Fruit fly (Drosophila melanogaster) whole organism, wandering third instar larva: ENCODE results near the gene CG43137.

Source experiments
- CrebA ChIP-seq: fragments of 200-800 bp; sonication (Bioruptor generic); optimal IDR thresholded peaks from 2 replicates; lab custom pipeline; 2016; ENCODE audit warnings: missing biosample characterization, mild to moderate bottlenecking, missing genetic modification characterization, borderline replicate concordance
- Hr78 ChIP-seq: fragments of >200 bp; optimal IDR thresholded peaks from 2 replicates; lab custom pipeline; 2017; ENCODE audit warnings: missing biosample characterization, missing genetic modification characterization
- Hr83 ChIP-seq: fragments of 200-300 bp; sonication (Bioruptor generic); optimal IDR thresholded peaks from 2 replicates; lab custom pipeline; 2016; ENCODE audit warnings: missing biosample characterization, mild to moderate bottlenecking, missing genetic modification characterization, moderate library complexity; ENCODE audit not compliant: poor library complexity, severe bottlenecking
- Myc ChIP-seq: fragments of >200 bp; optimal IDR thresholded peaks from 2 replicates; lab custom pipeline; 2017
- OdsH ChIP-seq: fragments of 200-800 bp; sonication (Bioruptor generic); optimal IDR thresholded peaks from 2 replicates; lab custom pipeline; 2016; ENCODE audit warnings: missing biosample characterization, mild to moderate bottlenecking, missing genetic modification characterization
- Sp1 ChIP-seq: fragments of 200-800 bp; sonication (Bioruptor generic); optimal IDR thresholded peaks from 3 replicates; lab custom pipeline; 2019; ENCODE audit warnings: missing biosample characterization, mild to moderate bottlenecking, missing genetic modification characterization, moderate library complexity
- h ChIP-seq: fragments of 200-800 bp; sonication (Bioruptor generic); optimal IDR thresholded peaks from 3 replicates; lab custom pipeline; 2016; ENCODE audit warnings: missing biosample characterization, mild to moderate bottlenecking, missing genetic modification characterization
- usp ChIP-seq: fragments of >200 bp; optimal IDR thresholded peaks from 2 replicates; lab custom pipeline; 2017; ENCODE audit warnings: missing biosample characterization, missing genetic modification characterization

DNA sequence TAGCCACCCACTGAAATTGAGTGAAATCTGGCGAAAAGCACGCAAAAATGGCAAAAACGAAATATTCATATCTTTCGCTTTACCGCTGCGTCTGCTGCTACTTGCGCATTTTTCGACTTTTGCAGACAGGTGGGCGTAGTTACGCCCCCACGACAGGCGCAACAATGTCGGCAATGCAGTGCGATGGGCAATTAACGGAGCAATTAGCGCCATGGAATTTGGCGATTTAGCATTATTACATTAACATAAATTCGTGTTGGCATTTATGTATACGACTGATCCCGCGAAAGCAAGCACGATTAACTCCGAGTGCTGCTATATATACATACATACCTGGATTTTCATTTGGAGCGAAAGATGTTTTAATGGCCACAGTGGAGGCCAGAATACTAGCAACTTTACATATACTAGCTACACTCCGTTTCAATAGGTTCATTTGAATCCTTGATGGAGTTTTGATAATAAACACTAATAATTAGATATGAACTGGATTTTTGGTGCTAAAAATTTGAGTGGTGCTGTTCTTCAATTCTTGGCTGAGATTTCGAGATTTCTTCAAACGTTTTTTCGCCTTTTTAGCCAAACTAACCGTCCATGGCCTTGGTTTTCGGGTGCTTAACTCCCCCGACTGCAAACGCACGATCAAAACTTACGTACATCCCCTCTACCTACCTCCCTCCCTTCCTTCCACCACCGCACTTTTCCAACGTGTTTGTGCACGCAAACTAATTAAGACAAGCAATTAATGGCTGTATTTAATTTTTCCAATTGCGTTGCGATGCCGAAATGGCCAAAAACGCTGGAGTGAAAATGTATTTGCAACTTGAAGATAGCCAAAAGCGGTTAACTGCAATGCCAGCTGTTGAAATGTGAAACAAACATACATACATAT lies 32.1 kb upstream of the CG43137 start:
- TF ChIP-seq h (GFP tag; lab: Kevin White, UChicago) (peak; percentile 54), CrebA (GFP tag; lab: Kevin White, UChicago) (no peak), OdsH (GFP tag; lab: Kevin White, UChicago) (peak; percentile 40), Hr83 (peak; percentile 5), Myc (lab: Kevin White, UChicago) (no peak), usp (GFP tag; lab: Kevin White, UChicago) (no peak), Hr78 (GFP tag; lab: Kevin White, UChicago) (no peak), Sp1 (peak; percentile 65)
